Worm (Caenorhabditis elegans) whole organism, mixed stage, embryonic: Measurements from ENCODE around the gene F54C9.11.
A peak's percentile ranks its signal among the peaks of the same experiment; 100 is the strongest.

Experiments used
- bed-3 ChIP-seq: fragments of 200-800 bp; sonication (Bioruptor generic); optimal IDR thresholded peaks from 3 replicates; lab custom pipeline; 2018; ENCODE audit warnings: mild to moderate bottlenecking, missing genetic modification characterization, moderate library complexity, missing compliant biosample characterization
- blmp-1 ChIP-seq: fragments of 150-350 bp; optimal IDR thresholded peaks from 2 replicates; lab custom pipeline; 2014; ENCODE audit warnings: missing biosample characterization, missing genetic modification characterization
- ceh-43 ChIP-seq: fragments of 200-800 bp; sonication (Bioruptor generic); optimal IDR thresholded peaks from 2 replicates; lab custom pipeline; 2018; ENCODE audit warnings: mild to moderate bottlenecking, missing genetic modification characterization, moderate library complexity, missing compliant biosample characterization
- ces-1 ChIP-seq: fragments of 150-350 bp; optimal IDR thresholded peaks from 2 replicates; lab custom pipeline; 2014; ENCODE audit warnings: missing biosample characterization, missing genetic modification reagents, missing genetic modification characterization
- elt-3 ChIP-seq: fragments of 150-350 bp; optimal IDR thresholded peaks from 2 replicates; lab custom pipeline; 2014; ENCODE audit warnings: missing biosample characterization, missing genetic modification characterization
- lin-13 ChIP-seq: fragments of 150-350 bp; optimal IDR thresholded peaks from 2 replicates; lab custom pipeline; 2014; ENCODE audit warnings: missing biosample characterization, missing genetic modification characterization
- lsy-2 ChIP-seq: fragments of 150-350 bp; optimal IDR thresholded peaks from 2 replicates; lab custom pipeline; 2014; ENCODE audit warnings: missing biosample characterization, missing genetic modification characterization
- mep-1 ChIP-seq: fragments of 150-350 bp; optimal IDR thresholded peaks from 2 replicates; lab custom pipeline; 2017; ENCODE audit warnings: missing biosample characterization, missing genetic modification reagents, missing genetic modification characterization, inconsistent platforms
- nhr-12 ChIP-seq: fragments of 150-350 bp; optimal IDR thresholded peaks from 2 replicates; lab custom pipeline; 2014; ENCODE audit warnings: missing biosample characterization, missing genetic modification characterization
- nhr-237 ChIP-seq: fragments of 150-350 bp; optimal IDR thresholded peaks from 2 replicates; lab custom pipeline; 2014; ENCODE audit warnings: missing biosample characterization, missing genetic modification characterization
- nhr-28 ChIP-seq: fragments of 150-350 bp; optimal IDR thresholded peaks from 2 replicates; lab custom pipeline; 2014; ENCODE audit warnings: missing biosample characterization, missing genetic modification characterization
- nhr-76 ChIP-seq: sonication (generic microtip); optimal IDR thresholded peaks from 2 replicates; lab custom pipeline; 2017; ENCODE audit warnings: missing biosample characterization, missing genetic modification characterization
- unc-62 ChIP-seq: fragments of 150-350 bp; optimal IDR thresholded peaks from 2 replicates; lab custom pipeline; 2014; ENCODE audit warnings: missing biosample characterization, missing genetic modification reagents, missing genetic modification characterization
- zip-8 ChIP-seq: fragments of 150-350 bp; optimal IDR thresholded peaks from 2 replicates; lab custom pipeline; 2014; ENCODE audit warnings: missing biosample characterization, missing genetic modification characterization

ce11 chrII:8611330-8611729 lies 26.4 kb upstream of the F54C9.11 start:
- TF ChIP-seq nhr-12 (tag; lab: Kevin White, UChicago) (no peak), nhr-76 (tag; lab: Kevin White, UChicago) (no peak), bed-3 (GFP tag; lab: Kevin White, UChicago) (no peak), nhr-28 (tag; lab: Kevin White, UChicago) (no peak), blmp-1 (tag; lab: Kevin White, UChicago) (no peak), unc-62 (GFP tag; lab: Kevin White, UChicago) (no peak), elt-3 (tag; lab: Kevin White, UChicago) (no peak), mep-1 (tag; lab: Kevin White, UChicago) (no peak), lin-13 (tag; lab: Kevin White, UChicago) (no peak), ces-1 (peak; percentile 65), zip-8 (tag; lab: Kevin White, UChicago) (no peak), lsy-2 (tag; lab: Kevin White, UChicago) (no peak), nhr-237 (no peak), ceh-43 (no peak)
